2 worm cellular contexts compared by ENCODE assay signal in genomic region chrIII:7718318-7718717, ce11.
TF ChIP-seq lines count a peak whose summit lies in the region.

No protein-coding gene starts in this region.

TF ChIP-seq in whole organism, L1 larva, 84 proteins besides CTCF, POLR2A, EP300 and RAD21 (continued from another document):
- TF ChIP-seq snu-23 (GFP tag; optimal IDR thresholded peaks at IDR 0.05; lab: Kevin White, UChicago) = peak; percentile 90
- no peak for TF ChIP-seq fkh-4 (tag; optimal IDR thresholded peaks at IDR 0.05; lab: Kevin White, UChicago; ENCODE audit: borderline replicate concordance)
- TF ChIP-seq tbx-2 (tag; optimal IDR thresholded peaks at IDR 0.05; lab: Kevin White, UChicago) = peak; percentile 62
- TF ChIP-seq pqm-1 (tag; optimal IDR thresholded peaks at IDR 0.05; lab: Kevin White, UChicago) = no peak
- no peak for TF ChIP-seq hlh-4 (tag; optimal IDR thresholded peaks at IDR 0.05; lab: Kevin White, UChicago)
- peak; percentile 64 to 73 for TF ChIP-seq lsy-2 (tag; optimal IDR thresholded peaks at IDR 0.05; lab: Kevin White, UChicago)
- no peak for TF ChIP-seq grh-1 (GFP tag; IDR thresholded peaks at IDR 0.05; lab: Robert Waterston, UW)
- peak; percentile 57 for TF ChIP-seq ama-1 (optimal IDR thresholded peaks at IDR 0.05; lab: Kevin White, UChicago)
- TF ChIP-seq lir-3 (tag; optimal IDR thresholded peaks at IDR 0.05; lab: Kevin White, UChicago; ENCODE audit: poor library complexity) = peak; percentile 27
- TF ChIP-seq xbp-1 (tag; optimal IDR thresholded peaks at IDR 0.05; lab: Kevin White, UChicago) = peak; percentile 47
- TF ChIP-seq Y116A8C.19 (tag; optimal IDR thresholded peaks at IDR 0.05; lab: Kevin White, UChicago; ENCODE audit: borderline replicate concordance) = no peak
- peak; percentile 53 for TF ChIP-seq nhr-90 (tag; optimal IDR thresholded peaks at IDR 0.05; lab: Kevin White, UChicago; ENCODE audit: poor library complexity)
- no peak for TF ChIP-seq nhr-28 (tag; optimal IDR thresholded peaks at IDR 0.05; lab: Kevin White, UChicago)
- TF ChIP-seq dsc-1 (tag; optimal IDR thresholded peaks at IDR 0.05; lab: Kevin White, UChicago) = peak; percentile 19
- peak; percentile 74 for TF ChIP-seq nhr-237 (tag; optimal IDR thresholded peaks at IDR 0.05; lab: Kevin White, UChicago)
- TF ChIP-seq F16B12.6 (tag; optimal IDR thresholded peaks at IDR 0.05; lab: Kevin White, UChicago) = no peak

TF ChIP-seq in whole organism, L4 larva, 104 proteins besides CTCF, POLR2A, EP300 and RAD21 (continued from another document):
- TF ChIP-seq mxl-2 (GFP tag; conservative IDR thresholded peaks at IDR 0.05; lab: Robert Waterston, UW) (no peak), F37D6.2 (tag; optimal IDR thresholded peaks at IDR 0.05; lab: Kevin White, UChicago) (no peak), unc-130 (GFP tag; optimal IDR thresholded peaks at IDR 0.05; lab: Kevin White, UChicago) (no peak), pha-4 (GFP tag; IDR thresholded peaks at IDR 0.05; lab: Robert Waterston, UW) (no peak), pha-4 (tag; optimal IDR thresholded peaks at IDR 0.05; lab: Kevin White, UChicago) (peak; percentile 62), set-16 (GFP tag; IDR thresholded peaks at IDR 0.05; lab: Robert Waterston, UW) (no peak), vab-7 (GFP tag; IDR thresholded peaks at IDR 0.05; lab: Robert Waterston, UW) (no peak), ceh-62 (tag; optimal IDR thresholded peaks at IDR 0.05; lab: Kevin White, UChicago) (no peak), ceh-82 (tag; optimal IDR thresholded peaks at IDR 0.05; lab: Kevin White, UChicago) (no peak), zip-11 (GFP tag; IDR thresholded peaks at IDR 0.05; lab: Robert Waterston, UW) (no peak), lin-39 (tag; optimal IDR thresholded peaks at IDR 0.05; lab: Kevin White, UChicago) (no peak), nhr-42 (GFP tag; IDR thresholded peaks at IDR 0.05; lab: Robert Waterston, UW) (no peak), ctbp-1 (GFP tag; IDR thresholded peaks at IDR 0.05; lab: Robert Waterston, UW) (no peak), ama-1 (optimal IDR thresholded peaks at IDR 0.05; lab: Kevin White, UChicago) (no peak), lim-7 (GFP tag; IDR thresholded peaks at IDR 0.05; lab: Robert Waterston, UW) (no peak), nhr-76 (tag; optimal IDR thresholded peaks at IDR 0.05; lab: Kevin White, UChicago) (peak; percentile 73), ceh-32 (tag; optimal IDR thresholded peaks at IDR 0.05; lab: Kevin White, UChicago; ENCODE audit: poor library complexity) (no peak)
